Worm (Caenorhabditis elegans) whole organism, mixed stage, embryonic: ENCODE measurements around the gene ets-4.

Source experiments
- blmp-1 ChIP-seq: fragments of 150-350 bp; optimal IDR thresholded peaks from 2 replicates; lab custom pipeline; 2014; ENCODE audit warnings: missing biosample characterization, missing genetic modification characterization
- ceh-83 ChIP-seq: fragments of 200-800 bp; sonication (Bioruptor generic); optimal IDR thresholded peaks from 2 replicates; lab custom pipeline; 2018; ENCODE audit warnings: mild to moderate bottlenecking, missing genetic modification characterization, missing compliant biosample characterization
- elt-1 ChIP-seq: sonication (generic microtip); optimal IDR thresholded peaks from 2 replicates; lab custom pipeline; 2017; ENCODE audit warnings: missing genetic modification characterization, mild to moderate bottlenecking, missing compliant biosample characterization, antibody characterized with exemption, moderate library complexity, borderline replicate concordance; ENCODE audit not compliant: insufficient read depth
- mab-5 ChIP-seq: fragments of 150-350 bp; optimal IDR thresholded peaks from 2 replicates; lab custom pipeline; 2014; ENCODE audit warnings: missing biosample characterization, missing genetic modification characterization
- nhr-237 ChIP-seq: fragments of 150-350 bp; optimal IDR thresholded peaks from 2 replicates; lab custom pipeline; 2014; ENCODE audit warnings: missing biosample characterization, missing genetic modification characterization
- nhr-76 ChIP-seq: sonication (generic microtip); optimal IDR thresholded peaks from 2 replicates; lab custom pipeline; 2017; ENCODE audit warnings: missing biosample characterization, missing genetic modification characterization
- snpc-4 ChIP-seq: fragments of 150-350 bp; optimal IDR thresholded peaks from 2 replicates; lab custom pipeline; 2014; ENCODE audit warnings: missing biosample characterization, missing genetic modification characterization
- unc-39 ChIP-seq: fragments of 150-350 bp; optimal IDR thresholded peaks from 2 replicates; lab custom pipeline; 2014; ENCODE audit warnings: missing biosample characterization, missing genetic modification characterization

DNA sequence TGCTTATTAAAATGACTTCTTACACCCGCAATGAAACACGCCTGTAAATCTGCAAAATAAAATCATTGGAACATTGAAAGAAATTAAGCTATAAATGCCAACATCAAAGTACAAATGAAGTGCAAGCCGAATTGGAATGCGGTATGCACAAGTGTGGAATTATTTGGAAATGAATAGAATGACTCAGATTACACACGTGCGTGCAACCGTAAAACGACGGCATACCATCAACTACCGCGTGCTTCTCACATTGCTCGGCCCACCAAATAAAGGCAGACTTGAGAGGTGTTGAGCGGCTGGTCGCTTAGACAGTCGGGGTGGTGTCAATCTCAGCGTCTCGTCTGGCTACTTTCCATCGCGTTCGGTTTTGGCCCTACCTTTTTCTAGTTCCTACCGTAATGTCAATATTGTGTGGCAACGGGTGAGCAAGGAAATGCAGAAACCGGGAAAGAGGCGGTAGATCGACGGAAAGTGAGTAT lies 43.7 kb downstream of the ets-4 start, which contains the start of gene aaim-1:
- TF ChIP-seq blmp-1 (tag; lab: Kevin White, UChicago), result no peak
- TF ChIP-seq elt-1, result no peak
- TF ChIP-seq nhr-76 (tag; lab: Kevin White, UChicago), result no peak
- TF ChIP-seq nhr-237 (tag; lab: Kevin White, UChicago), result no peak
- TF ChIP-seq mab-5 (tag; lab: Kevin White, UChicago), result no peak
- TF ChIP-seq unc-39 (tag; lab: Kevin White, UChicago), result no peak
- no peak for TF ChIP-seq snpc-4 (tag; lab: Kevin White, UChicago)
- TF ChIP-seq ceh-83 (GFP tag; lab: Kevin White, UChicago), result no peak
